Fruit fly (Drosophila melanogaster) whole organism, embryonic: ENCODE data around the gene Moe.

ENCODE experiments used
- CG12391 ChIP-seq: fragments of 200-800 bp; sonication (Bioruptor generic); optimal IDR thresholded peaks from 3 replicates; lab custom pipeline; 2018; ENCODE audit warnings: missing biosample characterization, mild to moderate bottlenecking, missing genetic modification characterization, moderate library complexity
- CG13624 ChIP-seq: fragments of 200-800 bp; sonication (Bioruptor generic); optimal IDR thresholded peaks from 2 replicates; lab custom pipeline; 2016; ENCODE audit warnings: missing biosample characterization, missing genetic modification characterization
- CG14050 ChIP-seq: fragments of 200-800 bp; sonication (Bioruptor generic); IDR thresholded peaks from 3 replicates; pipeline ENCODE4 v1.3.6; 2022; ENCODE audit warnings: missing biosample characterization, missing genetic modification characterization
- CG16813 ChIP-seq: fragments of 200-800 bp; sonication (Bioruptor generic); IDR thresholded peaks from 3 replicates; pipeline ENCODE4 v1.3.6; 2022; ENCODE audit warnings: missing biosample characterization, missing genetic modification characterization; ENCODE audit not compliant: partially characterized antibody
- CG16863 ChIP-seq: fragments of 200-800 bp; sonication (Bioruptor generic); optimal IDR thresholded peaks from 3 replicates; lab custom pipeline; 2016; ENCODE audit warnings: missing biosample characterization, missing genetic modification characterization
- CG1832 ChIP-seq: fragments of 200-800 bp; sonication (Bioruptor generic); optimal IDR thresholded peaks from 2 replicates; lab custom pipeline; 2017; ENCODE audit warnings: missing biosample characterization, mild to moderate bottlenecking, missing genetic modification characterization, inconsistent platforms
- CG18599 ChIP-seq: fragments of 200-800 bp; sonication (Bioruptor generic); optimal IDR thresholded peaks from 3 replicates; lab custom pipeline; 2017; ENCODE audit warnings: missing biosample characterization, missing genetic modification characterization, mild to moderate bottlenecking, moderate library complexity, missing genetic modification reagents
- CG2116 ChIP-seq: fragments of 200-800 bp; sonication (Bioruptor generic); optimal IDR thresholded peaks from 3 replicates; lab custom pipeline; 2018; ENCODE audit warnings: missing biosample characterization, mild to moderate bottlenecking, missing genetic modification characterization
- CG2202 ChIP-seq: fragments of 200-800 bp; sonication (Bioruptor generic); optimal IDR thresholded peaks from 2 replicates; lab custom pipeline; 2018; ENCODE audit warnings: missing biosample characterization, mild to moderate bottlenecking, missing genetic modification characterization
- CG3065 ChIP-seq: fragments of 200-800 bp; sonication (Bioruptor generic); optimal IDR thresholded peaks from 2 replicates; lab custom pipeline; 2016; ENCODE audit warnings: missing biosample characterization, missing genetic modification characterization
- CG32767 ChIP-seq: fragments of 200-800 bp; sonication (Bioruptor generic); IDR thresholded peaks from 2 replicates; pipeline ENCODE4 v1.3.6; 2022; ENCODE audit warnings: missing biosample characterization, missing genetic modification characterization
- CG3847 ChIP-seq: fragments of 200-800 bp; sonication (Bioruptor generic); IDR thresholded peaks from 2 replicates; pipeline ENCODE4 v1.3.6; 2022; ENCODE audit warnings: missing biosample characterization, missing genetic modification characterization
- CG6683 ChIP-seq: fragments of 200-800 bp; sonication (Bioruptor generic); optimal IDR thresholded peaks from 2 replicates; lab custom pipeline; 2017; ENCODE audit warnings: missing biosample characterization, mild to moderate bottlenecking, missing genetic modification characterization, missing genetic modification reagents
- CG6689 ChIP-seq: fragments of 200-800 bp; sonication (Bioruptor generic); IDR thresholded peaks from 2 replicates; pipeline ENCODE4 v1.3.6; 2022; ENCODE audit warnings: missing biosample characterization, missing genetic modification characterization
- CG7987 ChIP-seq: fragments of 200-800 bp; sonication (Bioruptor generic); optimal IDR thresholded peaks from 2 replicates; lab custom pipeline; 2018; ENCODE audit warnings: missing biosample characterization, mild to moderate bottlenecking, missing genetic modification characterization, moderate library complexity
- CG8944 ChIP-seq: fragments of 200-800 bp; sonication (Bioruptor generic); optimal IDR thresholded peaks from 3 replicates; lab custom pipeline; 2016; ENCODE audit warnings: missing biosample characterization, missing genetic modification characterization
- CG9817 ChIP-seq: fragments of 200-800 bp; sonication (Bioruptor generic); optimal IDR thresholded peaks from 2 replicates; lab custom pipeline; 2018; ENCODE audit warnings: missing biosample characterization, mild to moderate bottlenecking, missing genetic modification characterization, moderate library complexity
- Camta ChIP-seq: fragments of 200-800 bp; sonication (Bioruptor generic); optimal IDR thresholded peaks from 2 replicates; lab custom pipeline; 2016; ENCODE audit warnings: missing biosample characterization, missing genetic modification characterization
- Dll ChIP-seq: fragments of 200-800 bp; sonication (Bioruptor generic); IDR thresholded peaks from 4 replicates; pipeline ENCODE4 v1.3.6; 2022; ENCODE audit warnings: missing biosample characterization, missing genetic modification characterization; ENCODE audit not compliant: partially characterized antibody
- Dref ChIP-seq: fragments of 200-800 bp; sonication (Bioruptor generic); IDR thresholded peaks from 2 replicates; pipeline ENCODE4 v1.3.6; 2022; ENCODE audit warnings: missing biosample characterization, missing genetic modification characterization
- Meics ChIP-seq: fragments of 200-800 bp; sonication (Bioruptor generic); optimal IDR thresholded peaks from 2 replicates; lab custom pipeline; 2017; ENCODE audit warnings: missing biosample characterization, mild to moderate bottlenecking, missing genetic modification characterization
- Optix ChIP-seq: fragments of 200-800 bp; sonication (Bioruptor generic); IDR thresholded peaks from 3 replicates; pipeline ENCODE4 v1.3.6; 2022; ENCODE audit warnings: missing biosample characterization, missing genetic modification characterization
- PHDP ChIP-seq: fragments of 200-800 bp; sonication (Bioruptor generic); optimal IDR thresholded peaks from 3 replicates; lab custom pipeline; 2018; ENCODE audit warnings: missing biosample characterization, mild to moderate bottlenecking, missing genetic modification characterization, moderate library complexity
- TFAM ChIP-seq: fragments of 200-800 bp; sonication (Bioruptor generic); optimal IDR thresholded peaks from 2 replicates; lab custom pipeline; 2017; ENCODE audit warnings: missing biosample characterization, missing genetic modification characterization, inconsistent platforms
- YL-1 ChIP-seq: fragments of 200-800 bp; sonication (Bioruptor generic); optimal IDR thresholded peaks from 3 replicates; lab custom pipeline; 2017; ENCODE audit warnings: missing biosample characterization, mild to moderate bottlenecking, missing genetic modification characterization
- al ChIP-seq: fragments of 200-800 bp; sonication (Bioruptor generic); IDR thresholded peaks from 2 replicates; pipeline ENCODE4 v1.3.6; 2022; ENCODE audit warnings: missing biosample characterization, missing genetic modification characterization
- bab2 ChIP-seq: fragments of 200-800 bp; sonication (Bioruptor generic); optimal IDR thresholded peaks from 2 replicates; lab custom pipeline; 2016; ENCODE audit warnings: missing biosample characterization, missing genetic modification characterization
- bbx ChIP-seq: fragments of 200-800 bp; sonication (Bioruptor generic); IDR thresholded peaks from 2 replicates; pipeline ENCODE4 v1.3.6; 2022; ENCODE audit warnings: missing biosample characterization, missing genetic modification characterization; ENCODE audit not compliant: partially characterized antibody
- ci ChIP-seq: fragments of 200-800 bp; sonication (Bioruptor generic); IDR thresholded peaks from 3 replicates; pipeline ENCODE4 v1.3.6; 2022; ENCODE audit warnings: missing biosample characterization, missing genetic modification characterization
- cwo ChIP-seq: fragments of 200-800 bp; sonication (Bioruptor generic); optimal IDR thresholded peaks from 3 replicates; lab custom pipeline; 2017; ENCODE audit warnings: missing biosample characterization, missing genetic modification characterization, mild to moderate bottlenecking, moderate library complexity, missing genetic modification reagents
- dysf ChIP-seq: fragments of 200-800 bp; sonication (Bioruptor generic); IDR thresholded peaks from 3 replicates; pipeline ENCODE4 v1.3.6; 2022; ENCODE audit warnings: missing biosample characterization, missing genetic modification characterization
- ewg ChIP-seq: fragments of 200-800 bp; sonication (Bioruptor generic); optimal IDR thresholded peaks from 3 replicates; lab custom pipeline; 2017; ENCODE audit warnings: mild to moderate bottlenecking, missing biosample characterization, missing genetic modification reagents, missing genetic modification characterization
- fd3F ChIP-seq: fragments of 200-800 bp; sonication (Bioruptor generic); optimal IDR thresholded peaks from 2 replicates; lab custom pipeline; 2018; ENCODE audit warnings: missing biosample characterization, mild to moderate bottlenecking, missing genetic modification characterization, moderate library complexity
- gro ChIP-seq: fragments of 200-800 bp; sonication (Bioruptor generic); optimal IDR thresholded peaks from 2 replicates; lab custom pipeline; 2016; ENCODE audit warnings: missing biosample characterization, missing genetic modification characterization
- gsb-n ChIP-seq: fragments of 200-800 bp; sonication (Bioruptor generic); optimal IDR thresholded peaks from 3 replicates; lab custom pipeline; 2018; ENCODE audit warnings: missing biosample characterization, mild to moderate bottlenecking, missing genetic modification characterization
- gt ChIP-seq: fragments of 200-800 bp; sonication (Bioruptor generic); IDR thresholded peaks from 2 replicates; pipeline ENCODE4 v1.3.6; 2022; ENCODE audit warnings: missing biosample characterization, missing genetic modification characterization
- hth ChIP-seq: fragments of >200 bp; optimal IDR thresholded peaks from 2 replicates; lab custom pipeline; 2017; ENCODE audit warnings: inconsistent platforms
- lilli ChIP-seq: fragments of 200-800 bp; sonication (Bioruptor generic); optimal IDR thresholded peaks from 3 replicates; lab custom pipeline; 2016; ENCODE audit warnings: missing biosample characterization, missing genetic modification characterization
- lmd ChIP-seq: fragments of 200-800 bp; sonication (Bioruptor generic); IDR thresholded peaks from 2 replicates; pipeline ENCODE4 v1.3.6; 2022; ENCODE audit warnings: missing biosample characterization, missing genetic modification characterization
- odd ChIP-seq: fragments of 200-800 bp; sonication (Bioruptor generic); optimal IDR thresholded peaks from 2 replicates; lab custom pipeline; 2017; ENCODE audit warnings: missing biosample characterization, mild to moderate bottlenecking, missing genetic modification characterization
- onecut ChIP-seq: fragments of 200-800 bp; sonication (Bioruptor generic); IDR thresholded peaks from 2 replicates; pipeline ENCODE4 v1.3.6; 2022; ENCODE audit warnings: missing biosample characterization, missing genetic modification characterization
- pzg ChIP-seq: fragments of 200-800 bp; sonication (Bioruptor generic); optimal IDR thresholded peaks from 3 replicates; lab custom pipeline; 2018; ENCODE audit warnings: missing biosample characterization, mild to moderate bottlenecking, missing genetic modification characterization, moderate library complexity
- ranshi ChIP-seq: fragments of 200-800 bp; sonication (Bioruptor generic); IDR thresholded peaks from 2 replicates; pipeline ENCODE4 v1.3.6; 2022; ENCODE audit warnings: missing biosample characterization, missing genetic modification characterization
- run ChIP-seq: fragments of 200-800 bp; sonication (Bioruptor generic); optimal IDR thresholded peaks from 3 replicates; lab custom pipeline; 2018; ENCODE audit warnings: missing biosample characterization, mild to moderate bottlenecking, missing genetic modification characterization
- sens ChIP-seq: fragments of 200-800 bp; sonication (Bioruptor generic); peaks from one replicate; lab custom pipeline; 2016; ENCODE audit warnings: missing biosample characterization, missing genetic modification characterization
- sob ChIP-seq: fragments of 200-800 bp; sonication (Bioruptor generic); IDR thresholded peaks from 2 replicates; pipeline ENCODE4 v1.3.6; 2022; ENCODE audit warnings: missing biosample characterization, missing genetic modification characterization
- ssp ChIP-seq: fragments of 200-800 bp; sonication (Bioruptor generic); IDR thresholded peaks from 2 replicates; pipeline ENCODE4 v1.3.6; 2022; ENCODE audit warnings: missing biosample characterization, missing genetic modification characterization
- unc-4 ChIP-seq: fragments of 200-800 bp; sonication (Bioruptor generic); IDR thresholded peaks from 2 replicates; pipeline ENCODE4 v1.3.6; 2022; ENCODE audit warnings: missing biosample characterization, missing genetic modification characterization; ENCODE audit not compliant: partially characterized antibody
- z ChIP-seq: fragments of 200-800 bp; sonication (Bioruptor generic); IDR thresholded peaks from 3 replicates; pipeline ENCODE4 v1.3.6; 2022; ENCODE audit warnings: missing biosample characterization, missing genetic modification characterization
- zen2 ChIP-seq: fragments of 200-800 bp; sonication (Bioruptor generic); IDR thresholded peaks from 3 replicates; pipeline ENCODE4 v1.3.6; 2022; ENCODE audit warnings: missing biosample characterization, missing genetic modification characterization; ENCODE audit not compliant: partially characterized antibody

The Moe gene

DNA sequence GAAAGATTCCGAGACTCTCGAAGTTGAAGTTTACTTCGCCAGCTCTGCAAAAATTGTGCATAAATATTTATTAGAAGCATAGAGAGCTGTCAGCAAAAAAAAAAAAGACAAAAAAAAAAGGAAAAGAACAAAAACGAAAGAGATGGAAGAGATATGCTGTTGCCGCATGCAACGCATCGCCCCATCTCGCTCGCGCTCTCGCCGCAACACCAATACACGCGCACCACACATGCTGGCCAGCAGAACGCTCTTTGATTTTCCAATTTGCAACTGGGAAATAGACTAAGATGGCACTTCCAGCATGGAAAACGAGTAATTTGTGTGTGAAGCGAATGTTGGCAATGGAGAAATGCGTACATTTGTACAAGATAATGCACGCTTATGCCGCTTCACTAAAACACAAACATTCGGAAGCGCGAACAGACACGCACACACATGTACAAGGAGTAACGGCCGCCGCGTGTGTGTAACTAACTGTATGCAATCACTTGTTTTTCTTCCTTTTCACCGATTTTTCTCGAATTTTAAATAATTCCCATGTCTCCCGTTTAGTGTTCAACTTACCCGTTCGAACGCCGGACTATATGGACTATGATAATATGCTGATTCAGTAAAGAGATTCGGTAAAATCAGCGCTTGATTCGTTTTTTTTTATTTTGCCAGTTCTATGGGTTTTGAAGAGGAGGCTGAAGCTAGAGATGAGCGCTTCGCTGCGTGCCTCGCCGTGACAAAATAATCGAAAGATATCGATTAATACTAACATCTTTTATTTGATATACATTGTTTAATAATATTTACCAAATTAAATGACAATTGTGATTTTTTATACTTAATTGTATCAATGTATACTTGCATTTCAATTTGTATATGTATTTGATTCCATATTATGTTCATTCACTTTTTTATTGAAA lies 7.7 kb upstream of the Moe start (continued):
- TF ChIP-seq Optix (GFP tag; lab: Robert Waterston, UW) (no peak), z (no peak), al (GFP tag; lab: Robert Waterston, UW) (no peak), hth (lab: Kevin White, UChicago) (no peak), Dref (GFP tag; lab: Robert Waterston, UW) (peak; percentile 67), CG6689 (GFP tag; lab: Robert Waterston, UW) (no peak), YL-1 (GFP tag; lab: Kevin White, UChicago) (peak; percentile 72), cwo (GFP tag; lab: Kevin White, UChicago) (no peak), lilli (GFP tag; lab: Kevin White, UChicago) (no peak), CG1832 (GFP tag; lab: Kevin White, UChicago) (peak; percentile 69), zen2 (GFP tag; lab: Robert Waterston, UW) (peak; percentile 62; the same call in 1 of the 3 replicates), ranshi (GFP tag; lab: Robert Waterston, UW) (no peak), ssp (no peak), lmd (no peak), CG6683 (GFP tag; lab: Kevin White, UChicago) (no peak), ci (GFP tag; lab: Robert Waterston, UW) (no peak), onecut (GFP tag; lab: Robert Waterston, UW) (no peak), sob (GFP tag; lab: Robert Waterston, UW) (no peak), Dll (peak; percentile 71), CG3065 (GFP tag; lab: Kevin White, UChicago) (no peak), ewg (no peak), CG12391 (no peak), sens (GFP tag; lab: Kevin White, UChicago) (peak; percentile 22), pzg (GFP tag; lab: Kevin White, UChicago) (peak; percentile 27), Meics (GFP tag; lab: Kevin White, UChicago) (no peak), Camta (GFP tag; lab: Kevin White, UChicago) (no peak), odd (GFP tag; lab: Kevin White, UChicago) (no peak), TFAM (no peak), gt (GFP tag; lab: Robert Waterston, UW) (no peak), CG8944 (no peak), CG2202 (no peak), CG14050 (GFP tag; lab: Robert Waterston, UW) (no peak), run (tag; lab: Kevin White, UChicago) (no peak), PHDP (tag; lab: Kevin White, UChicago) (no peak), fd3F (GFP tag; lab: Kevin White, UChicago) (no peak), CG18599 (GFP tag; lab: Kevin White, UChicago) (no peak), gsb-n (tag; lab: Kevin White, UChicago) (no peak), CG13624 (GFP tag; lab: Kevin White, UChicago) (no peak), dysf (GFP tag; lab: Robert Waterston, UW) (no peak), CG9817 (tag; lab: Kevin White, UChicago) (no peak), bbx (peak; percentile 80), CG3847 (GFP tag; lab: Robert Waterston, UW) (no peak), CG7987 (GFP tag; lab: Kevin White, UChicago) (no peak), CG16863 (no peak), bab2 (GFP tag; lab: Kevin White, UChicago) (no peak), unc-4 (GFP tag; lab: Robert Waterston, UW) (peak; percentile 64), CG2116 (GFP tag; lab: Kevin White, UChicago) (no peak), CG32767 (no peak), gro (GFP tag; lab: Kevin White, UChicago) (no peak), CG16813 (GFP tag; lab: Robert Waterston, UW) (peak; percentile 73)
